Fruit fly (Drosophila melanogaster): ENCODE measurements around the gene Sp212.

DNA sequence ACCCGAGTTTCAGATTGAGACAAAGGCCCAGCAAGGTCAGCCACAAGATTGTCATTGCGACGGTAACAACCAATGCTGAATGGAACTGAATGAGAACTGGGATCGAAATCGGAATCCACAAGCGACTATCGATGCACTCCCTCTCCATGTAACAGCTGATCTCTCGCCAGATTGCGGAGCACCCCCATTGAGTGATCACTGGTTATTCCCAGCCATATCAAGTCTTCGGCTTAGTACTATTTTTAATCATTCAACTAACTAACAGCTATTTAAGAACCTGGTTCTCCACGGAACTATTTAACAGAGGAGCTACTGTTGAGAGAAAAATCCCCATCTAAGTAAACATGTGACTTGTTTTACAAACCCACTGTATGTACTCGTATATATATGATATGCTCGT, 2.7 kb upstream of the Sp212 start, which contains the start of gene CG9631:
- no peak for TF ChIP-seq EcR (GFP tag; optimal IDR thresholded peaks at IDR 0.05)
- TF ChIP-seq psq (optimal IDR thresholded peaks at IDR 0.05), result no peak
- TF ChIP-seq CG8478 (optimal IDR thresholded peaks at IDR 0.05), result no peak
- no peak for TF ChIP-seq usp (GFP tag; optimal IDR thresholded peaks at IDR 0.05)

Measured in whole organism.